Worm (Caenorhabditis elegans) whole organism, young adult: Measurements from ENCODE around the gene srw-1.

Experiments
- C17E4.6 ChIP-seq: fragments of 200-800 bp; sonication (Bioruptor generic); IDR thresholded peaks from 2 replicates; pipeline ENCODE4 v1.3.6; 2022; ENCODE audit warnings: missing genetic modification reagents, missing genetic modification characterization, missing compliant biosample characterization
- D2030.7 ChIP-seq: fragments of 200-800 bp; sonication (Bioruptor generic); IDR thresholded peaks from 2 replicates; pipeline ENCODE4 v1.3.6; 2022; ENCODE audit warnings: missing genetic modification reagents, missing genetic modification characterization, missing compliant biosample characterization
- F10E7.11 ChIP-seq: sonication (generic microtip); optimal IDR thresholded peaks from 2 replicates; lab custom pipeline; 2017; ENCODE audit warnings: mild to moderate bottlenecking, missing genetic modification characterization, moderate library complexity, missing compliant biosample characterization
- F23B12.7 ChIP-seq: sonication (generic microtip); optimal IDR thresholded peaks from 2 replicates; lab custom pipeline; 2017; ENCODE audit warnings: missing genetic modification characterization, mild to moderate bottlenecking, missing compliant biosample characterization, antibody characterized with exemption, moderate library complexity; ENCODE audit not compliant: insufficient read depth
- F52B5.7 ChIP-seq: sonication (generic microtip); optimal IDR thresholded peaks from 2 replicates; lab custom pipeline; 2016; ENCODE audit warnings: mild to moderate bottlenecking, missing genetic modification characterization, missing compliant biosample characterization
- F57A8.1 ChIP-seq: fragments of 200-800 bp; sonication (Bioruptor generic); optimal IDR thresholded peaks from 2 replicates; lab custom pipeline; 2018; ENCODE audit warnings: mild to moderate bottlenecking, missing genetic modification characterization, moderate library complexity, missing compliant biosample characterization
- T07F8.4 ChIP-seq: sonication (generic microtip); optimal IDR thresholded peaks from 2 replicates; lab custom pipeline; 2016; ENCODE audit warnings: mild to moderate bottlenecking, missing genetic modification characterization, moderate library complexity, missing compliant biosample characterization
- Y79H2A.3 ChIP-seq: fragments of 200-800 bp; sonication (Bioruptor generic); conservative IDR thresholded peaks from 2 replicates; pipeline ENCODE4 v1.3.6; 2022; ENCODE audit warnings: missing genetic modification reagents, missing genetic modification characterization, missing compliant biosample characterization
- akir-1 ChIP-seq: fragments of 200-800 bp; sonication (Bioruptor generic); optimal IDR thresholded peaks from 2 replicates; lab custom pipeline; 2018; ENCODE audit warnings: mild to moderate bottlenecking, missing genetic modification characterization, moderate library complexity, missing compliant biosample characterization
- ama-1 ChIP-seq, 3 experiments: fragments of 150-350 bp in 1 of 3; sonication (generic microtip) in 2 of 3; optimal IDR thresholded peaks; 2 replicates each; lab custom pipeline; 2014 to 2018; ENCODE audit warnings: missing biosample characterization in 2 of 3, missing genetic modification characterization in 2 of 3, missing genetic modification reagents in 2 of 3
- atf-7 ChIP-seq: sonication (generic microtip); optimal IDR thresholded peaks from 2 replicates; lab custom pipeline; 2017; ENCODE audit warnings: mild to moderate bottlenecking, missing genetic modification characterization, missing compliant biosample characterization
- attf-3 ChIP-seq: fragments of 200-800 bp; sonication (Bioruptor generic); conservative IDR thresholded peaks from 2 replicates; pipeline ENCODE4 v1.3.6; 2022; ENCODE audit warnings: missing genetic modification reagents, missing genetic modification characterization, missing compliant biosample characterization
- attf-5 ChIP-seq: fragments of 200-800 bp; sonication (Bioruptor generic); optimal IDR thresholded peaks from 2 replicates; lab custom pipeline; 2018; ENCODE audit warnings: mild to moderate bottlenecking, missing genetic modification characterization, missing compliant biosample characterization
- attf-6 ChIP-seq: fragments of 200-800 bp; sonication (Bioruptor generic); IDR thresholded peaks from 2 replicates; pipeline ENCODE4 v1.3.6; 2022; ENCODE audit warnings: missing genetic modification reagents, missing genetic modification characterization, missing compliant biosample characterization
- bed-1 ChIP-seq: fragments of 200-800 bp; sonication (Bioruptor generic); IDR thresholded peaks from 2 replicates; pipeline ENCODE4 v1.3.6; 2022; ENCODE audit warnings: missing genetic modification reagents, missing genetic modification characterization, missing compliant biosample characterization
- cebp-1 ChIP-seq, 2 experiments: fragments of 200-800 bp in 1 of 2; sonication (Bioruptor generic) in 1 of 2; sonication (generic microtip) in 1 of 2; IDR thresholded peaks in 1 of 2; optimal IDR thresholded peaks in 1 of 2; 2 replicates each; pipeline versions ENCODE4 v1.3.6 to Lab custom; 2017 to 2022; ENCODE audit warnings: missing compliant biosample characterization in 2 of 2, missing genetic modification characterization in 2 of 2, mild to moderate bottlenecking in 1 of 2, missing genetic modification reagents in 1 of 2, moderate library complexity in 1 of 2
- ceh-100 ChIP-seq: fragments of 200-800 bp; sonication (Bioruptor generic); IDR thresholded peaks from 2 replicates; pipeline ENCODE4 v1.3.6; 2022; ENCODE audit warnings: missing genetic modification reagents, missing genetic modification characterization, missing compliant biosample characterization
- ceh-79 ChIP-seq: sonication (generic microtip); optimal IDR thresholded peaks from 2 replicates; lab custom pipeline; 2017; ENCODE audit warnings: mild to moderate bottlenecking, missing genetic modification characterization, missing compliant biosample characterization
- efl-1 ChIP-seq: fragments of 150-350 bp; optimal IDR thresholded peaks from 2 replicates; lab custom pipeline; 2014; ENCODE audit warnings: missing biosample characterization, missing genetic modification reagents, missing genetic modification characterization
- egl-18 ChIP-seq: fragments of 200-800 bp; sonication (Bioruptor generic); IDR thresholded peaks from 2 replicates; pipeline ENCODE4 v1.3.6; 2022; ENCODE audit warnings: missing genetic modification reagents, missing genetic modification characterization, missing compliant biosample characterization
- egl-44 ChIP-seq: fragments of 200-800 bp; sonication (Bioruptor generic); IDR thresholded peaks from 2 replicates; pipeline ENCODE4 v1.3.6; 2022; ENCODE audit warnings: missing genetic modification reagents, missing genetic modification characterization, missing compliant biosample characterization
- egrh-3 ChIP-seq: fragments of 200-800 bp; sonication (Bioruptor generic); IDR thresholded peaks from 2 replicates; pipeline ENCODE4 v1.3.6; 2022; ENCODE audit warnings: missing genetic modification reagents, missing genetic modification characterization, missing compliant biosample characterization
- ets-4 ChIP-seq: fragments of 200-800 bp; sonication (Bioruptor generic); optimal IDR thresholded peaks from 2 replicates; lab custom pipeline; 2018; ENCODE audit warnings: mild to moderate bottlenecking, missing genetic modification characterization, missing compliant biosample characterization
- hlh-26 ChIP-seq: fragments of 200-800 bp; sonication (Bioruptor generic); conservative IDR thresholded peaks from 2 replicates; pipeline ENCODE4 v1.3.6; 2022; ENCODE audit warnings: missing genetic modification reagents, missing genetic modification characterization, missing compliant biosample characterization
- lag-1 ChIP-seq: fragments of 200-800 bp; sonication (Bioruptor generic); IDR thresholded peaks from 2 replicates; pipeline ENCODE4 v1.3.6; 2022; ENCODE audit warnings: missing genetic modification reagents, missing genetic modification characterization, missing compliant biosample characterization
- let-607 ChIP-seq, 2 experiments: fragments of 200-800 bp in 1 of 2; sonication (Bioruptor generic) in 1 of 2; sonication (generic microtip) in 1 of 2; optimal IDR thresholded peaks; 2 replicates each; lab custom pipeline; 2016 to 2018; ENCODE audit warnings: mild to moderate bottlenecking in 2 of 2, missing compliant biosample characterization in 2 of 2, missing genetic modification characterization in 2 of 2, moderate library complexity in 2 of 2, missing genotype in 1 of 2
- lin-40 ChIP-seq: sonication (generic microtip); optimal IDR thresholded peaks from 2 replicates; lab custom pipeline; 2016; ENCODE audit warnings: missing genetic modification characterization, mild to moderate bottlenecking, missing compliant biosample characterization, missing genotype, missing genetic modification reagents
- lir-1 ChIP-seq: fragments of 200-800 bp; sonication (Bioruptor generic); conservative IDR thresholded peaks from 2 replicates; pipeline ENCODE4 v1.3.6; 2022; ENCODE audit warnings: missing genetic modification reagents, missing genetic modification characterization, missing compliant biosample characterization
- lsl-1 ChIP-seq: fragments of 200-800 bp; sonication (Bioruptor generic); optimal IDR thresholded peaks from 2 replicates; lab custom pipeline; 2018; ENCODE audit warnings: mild to moderate bottlenecking, missing genetic modification characterization, moderate library complexity, missing compliant biosample characterization
- madf-6 ChIP-seq: fragments of 200-800 bp; sonication (Bioruptor generic); IDR thresholded peaks from 2 replicates; pipeline ENCODE4 v1.3.6; 2022; ENCODE audit warnings: missing genetic modification reagents, missing genetic modification characterization, missing compliant biosample characterization
- madf-8 ChIP-seq: fragments of 200-800 bp; sonication (Bioruptor generic); conservative IDR thresholded peaks from 2 replicates; pipeline ENCODE4 v1.3.6; 2022; ENCODE audit warnings: missing genetic modification reagents, missing genetic modification characterization, missing compliant biosample characterization
- mel-28 ChIP-seq: sonication (generic microtip); optimal IDR thresholded peaks from 2 replicates; lab custom pipeline; 2016; ENCODE audit warnings: borderline replicate concordance, mild to moderate bottlenecking, missing genetic modification characterization, missing compliant biosample characterization
- mxl-1 ChIP-seq: sonication (generic microtip); optimal IDR thresholded peaks from 2 replicates; lab custom pipeline; 2016; ENCODE audit warnings: missing genetic modification characterization, missing compliant biosample characterization
- nhr-120 ChIP-seq: fragments of 200-800 bp; sonication (Bioruptor generic); IDR thresholded peaks from 2 replicates; pipeline ENCODE4 v1.3.6; 2022; ENCODE audit warnings: missing genetic modification characterization, missing compliant biosample characterization
- nhr-90 ChIP-seq: sonication (generic microtip); optimal IDR thresholded peaks from 2 replicates; lab custom pipeline; 2016; ENCODE audit warnings: missing genotype, mild to moderate bottlenecking, missing genetic modification characterization, missing compliant biosample characterization
- pbrm-1 ChIP-seq: fragments of 200-800 bp; sonication (Bioruptor generic); IDR thresholded peaks from 2 replicates; pipeline ENCODE4 v1.3.6; 2022; ENCODE audit warnings: missing genetic modification reagents, missing genetic modification characterization, missing compliant biosample characterization
- rpc-1 ChIP-seq, 2 experiments: fragments of 150-350 bp in 1 of 2; sonication (generic microtip) in 1 of 2; optimal IDR thresholded peaks; 2 replicates each; lab custom pipeline; 2014 to 2018; ENCODE audit warnings: missing biosample characterization in 1 of 2, missing genetic modification characterization in 1 of 2, missing genetic modification reagents in 1 of 2, missing genotype in 1 of 2
- snpc-4 ChIP-seq, 5 experiments: fragments of 150-350 bp in 1 of 5; sonication (generic microtip) in 4 of 5; optimal IDR thresholded peaks; 2 replicates each; lab custom pipeline; 2014 to 2018; ENCODE audit warnings: missing genetic modification characterization in 5 of 5, missing biosample characterization in 3 of 5, antibody characterized with exemption in 2 of 5, mild to moderate bottlenecking in 2 of 5, missing compliant biosample characterization in 2 of 5, missing genotype in 2 of 5, moderate library complexity in 2 of 5, missing genetic modification reagents in 1 of 5
- sptf-2 ChIP-seq: fragments of 200-800 bp; sonication (Bioruptor generic); optimal IDR thresholded peaks from 2 replicates; lab custom pipeline; 2018; ENCODE audit warnings: mild to moderate bottlenecking, missing genetic modification characterization, missing compliant biosample characterization
- tbp1 ChIP-seq: fragments of 200-800 bp; sonication (Bioruptor generic); optimal IDR thresholded peaks from 2 replicates; lab custom pipeline; 2018; ENCODE audit warnings: mild to moderate bottlenecking, missing genetic modification characterization, missing compliant biosample characterization
- tlf-1 ChIP-seq: fragments of 200-800 bp; sonication (Bioruptor generic); optimal IDR thresholded peaks from 2 replicates; lab custom pipeline; 2018; ENCODE audit warnings: mild to moderate bottlenecking, missing genetic modification characterization, missing compliant biosample characterization
- unc-130 ChIP-seq: sonication (generic microtip); optimal IDR thresholded peaks from 2 replicates; lab custom pipeline; 2016; ENCODE audit warnings: missing genetic modification reagents, missing genetic modification characterization, missing compliant biosample characterization
- unc-62 ChIP-seq: fragments of 150-350 bp; optimal IDR thresholded peaks from 2 replicates; lab custom pipeline; 2014; ENCODE audit warnings: missing biosample characterization, missing genetic modification reagents, missing genetic modification characterization
- ztf-25 ChIP-seq: fragments of 200-800 bp; sonication (Bioruptor generic); IDR thresholded peaks from 2 replicates; pipeline ENCODE4 v1.3.6; 2022; ENCODE audit warnings: missing genetic modification reagents, missing genetic modification characterization, missing compliant biosample characterization

Gene srw-1

ce11 chrV:15186259-15186927 is 11.7 kb upstream of the srw-1 start, which contains the start of gene Y75B12B.3 (continued):
- TF ChIP-seq attf-5, result peak; percentile 48
- TF ChIP-seq ets-4 (GFP tag; lab: Kevin White, UChicago), result no peak
- TF ChIP-seq lir-1, result no peak
- TF ChIP-seq tbp1 (GFP tag; lab: Kevin White, UChicago), result peak; percentile 42
- no peak for TF ChIP-seq atf-7 (tag; lab: Kevin White, UChicago)
- TF ChIP-seq hlh-26, result no peak
- TF ChIP-seq attf-3 (GFP tag; lab: Robert Waterston, UW), result no peak
- no peak for TF ChIP-seq F52B5.7 (tag; lab: Kevin White, UChicago)
- TF ChIP-seq efl-1, result no peak
- no peak for TF ChIP-seq unc-130
- no peak for TF ChIP-seq lag-1 (GFP tag; lab: Robert Waterston, UW)
- TF ChIP-seq mxl-1 (tag; lab: Kevin White, UChicago), result no peak
- TF ChIP-seq sptf-2 (GFP tag; lab: Kevin White, UChicago), result no peak
- TF ChIP-seq madf-8, result peak; percentile 10; the same call in 1 of the 2 replicates
- peak; percentile 73 for TF ChIP-seq ama-1 (optimal IDR thresholded peaks at IDR 0.05; lab: Kevin White, UChicago)
- TF ChIP-seq ama-1 (GFP tag; optimal IDR thresholded peaks at IDR 0.05; lab: Kevin White, UChicago), result peak in 1 of 2 experiments; percentile 9
- TF ChIP-seq nhr-120 (GFP tag; lab: Robert Waterston, UW), result no peak
- TF ChIP-seq snpc-4 (GFP tag; optimal IDR thresholded peaks at IDR 0.05; lab: Kevin White, UChicago), result peak; percentile 48
- peak in 2 of 4 experiments; percentile 0 to 37 for TF ChIP-seq snpc-4 (tag; optimal IDR thresholded peaks at IDR 0.05; lab: Kevin White, UChicago)
- TF ChIP-seq rpc-1 (optimal IDR thresholded peaks at IDR 0.05; lab: Kevin White, UChicago), result no peak
- no peak for TF ChIP-seq rpc-1 (tag; optimal IDR thresholded peaks at IDR 0.05; lab: Kevin White, UChicago)
- peak; percentile 18; the same call in 1 of the 2 replicates for TF ChIP-seq egrh-3
- no peak for TF ChIP-seq lin-40 (tag; lab: Kevin White, UChicago)
- no peak for TF ChIP-seq F23B12.7
- TF ChIP-seq F10E7.11 (tag; lab: Kevin White, UChicago), result no peak
- TF ChIP-seq F57A8.1, result no peak
- TF ChIP-seq cebp-1 (GFP tag; IDR thresholded peaks at IDR 0.05; lab: Robert Waterston, UW), result no peak
- TF ChIP-seq cebp-1 (tag; optimal IDR thresholded peaks at IDR 0.05; lab: Kevin White, UChicago), result peak; percentile 29
- no peak for TF ChIP-seq mel-28 (tag; lab: Kevin White, UChicago)
- TF ChIP-seq ceh-79 (tag; lab: Kevin White, UChicago), result peak; percentile 73
- TF ChIP-seq unc-62 (GFP tag; lab: Kevin White, UChicago), result no peak
- peak; percentile 47; the same call in 1 of the 2 replicates for TF ChIP-seq ceh-100 (GFP tag; lab: Robert Waterston, UW)
- 0 out of 2 replicates have a peak, but pooled peaks have one; percentile 56 for TF ChIP-seq ztf-25 (GFP tag; lab: Robert Waterston, UW)
- TF ChIP-seq akir-1 (GFP tag; lab: Kevin White, UChicago), result no peak
- TF ChIP-seq T07F8.4 (tag; lab: Kevin White, UChicago), result no peak
- TF ChIP-seq Y79H2A.3 (GFP tag; lab: Robert Waterston, UW), result 0 out of 2 replicates have a peak, but pooled peaks have one; percentile 32
- TF ChIP-seq let-607 (tag; optimal IDR thresholded peaks at IDR 0.05; lab: Kevin White, UChicago), result no peak
- TF ChIP-seq attf-6, result peak; percentile 50; the same call in 1 of the 2 replicates
- no peak for TF ChIP-seq nhr-90 (tag; lab: Kevin White, UChicago)
- no peak for TF ChIP-seq D2030.7 (GFP tag; lab: Robert Waterston, UW)
- TF ChIP-seq egl-44 (GFP tag; lab: Robert Waterston, UW), result 0 out of 2 replicates have a peak, but pooled peaks have one; percentile 17
- TF ChIP-seq bed-1 (GFP tag; lab: Robert Waterston, UW), result no peak
- TF ChIP-seq pbrm-1 (GFP tag; lab: Robert Waterston, UW), result 0 out of 2 replicates have a peak, but pooled peaks have one; percentile 52
- TF ChIP-seq lsl-1 (GFP tag; lab: Kevin White, UChicago), result peak; percentile 47
- peak; percentile 51 for TF ChIP-seq tlf-1 (GFP tag; lab: Kevin White, UChicago)
- 0 out of 2 replicates have a peak, but pooled peaks have one; percentile 27 for TF ChIP-seq C17E4.6 (GFP tag; lab: Robert Waterston, UW)
- no peak for TF ChIP-seq egl-18 (GFP tag; lab: Robert Waterston, UW)
- peak; percentile 73 for TF ChIP-seq madf-6
